Worm (Caenorhabditis elegans) whole organism, L3 larva: ENCODE results near the gene F15E6.6.

Experiments
- aly-2 ChIP-seq: fragments of 150-350 bp; optimal IDR thresholded peaks from 2 replicates; lab custom pipeline; 2014; ENCODE audit warnings: missing biosample characterization, missing genetic modification characterization
- ama-1 ChIP-seq: fragments of 150-350 bp; optimal IDR thresholded peaks from 2 replicates; lab custom pipeline; 2018
- ceh-16 ChIP-seq: sonication (generic microtip); optimal IDR thresholded peaks from 2 replicates; lab custom pipeline; 2017; ENCODE audit warnings: missing biosample characterization, missing genetic modification characterization
- ceh-28 ChIP-seq: fragments of 150-350 bp; optimal IDR thresholded peaks from 2 replicates; lab custom pipeline; 2014; ENCODE audit warnings: missing biosample characterization, missing genetic modification reagents, missing genetic modification characterization
- ceh-82 ChIP-seq: fragments of 150-350 bp; optimal IDR thresholded peaks from 2 replicates; lab custom pipeline; 2014; ENCODE audit warnings: missing biosample characterization, missing genetic modification characterization
- daf-12 ChIP-seq: fragments of 150-350 bp; optimal IDR thresholded peaks from 2 replicates; lab custom pipeline; 2014; ENCODE audit warnings: missing biosample characterization, missing genetic modification reagents, missing genetic modification characterization
- elt-1 ChIP-seq: fragments of 150-350 bp; optimal IDR thresholded peaks from 2 replicates; lab custom pipeline; 2014; ENCODE audit warnings: missing biosample characterization, missing genetic modification characterization
- elt-2 ChIP-seq: sonication (generic microtip); optimal IDR thresholded peaks from 2 replicates; lab custom pipeline; 2016; ENCODE audit warnings: missing genetic modification reagents, mild to moderate bottlenecking, missing genetic modification characterization, missing compliant biosample characterization
- elt-3 ChIP-seq, 3 experiments: fragments of 150-350 bp in 1 of 3; sonication (generic microtip) in 2 of 3; optimal IDR thresholded peaks; 2 replicates in 2 of 3; 4 replicates in 1 of 3; lab custom pipeline; 2014 to 2017; ENCODE audit warnings: missing biosample characterization in 3 of 3, missing genetic modification characterization in 3 of 3
- eor-1 ChIP-seq, 2 experiments: fragments of 150-350 bp; optimal IDR thresholded peaks; 2 replicates each; lab custom pipeline; 2014 to 2018; ENCODE audit warnings: missing biosample characterization in 2 of 2, missing genetic modification characterization in 2 of 2
- fkh-10 ChIP-seq: sonication (generic microtip); optimal IDR thresholded peaks from 2 replicates; lab custom pipeline; 2017; ENCODE audit warnings: missing biosample characterization, missing genetic modification reagents, missing genetic modification characterization
- fkh-2 ChIP-seq: fragments of 150-350 bp; optimal IDR thresholded peaks from 2 replicates; lab custom pipeline; 2014; ENCODE audit warnings: missing biosample characterization, missing genetic modification reagents, missing genetic modification characterization
- hmg-11 ChIP-seq: sonication (generic microtip); optimal IDR thresholded peaks from 2 replicates; lab custom pipeline; 2016; ENCODE audit warnings: missing genetic modification characterization, missing compliant biosample characterization
- jun-1 ChIP-seq: fragments of 150-350 bp; optimal IDR thresholded peaks from 2 replicates; lab custom pipeline; 2014; ENCODE audit warnings: missing biosample characterization, missing genetic modification reagents, missing genetic modification characterization
- lin-39 ChIP-seq: fragments of 150-350 bp; optimal IDR thresholded peaks from 2 replicates; lab custom pipeline; 2018; ENCODE audit warnings: missing biosample characterization, missing genetic modification reagents, missing genetic modification characterization
- lsy-12 ChIP-seq: sonication (generic microtip); optimal IDR thresholded peaks from 2 replicates; lab custom pipeline; 2016; ENCODE audit warnings: mild to moderate bottlenecking, missing genetic modification characterization, missing compliant biosample characterization
- mdl-1 ChIP-seq: fragments of 150-350 bp; optimal IDR thresholded peaks from 2 replicates; lab custom pipeline; 2014; ENCODE audit warnings: missing biosample characterization, missing genetic modification characterization
- nfya-1 ChIP-seq: sonication (generic microtip); optimal IDR thresholded peaks from 2 replicates; lab custom pipeline; 2017; ENCODE audit warnings: missing genetic modification characterization, mild to moderate bottlenecking, missing compliant biosample characterization, antibody characterized with exemption, moderate library complexity; ENCODE audit not compliant: insufficient read depth
- nhr-11 ChIP-seq: fragments of 150-350 bp; optimal IDR thresholded peaks from 2 replicates; lab custom pipeline; 2014; ENCODE audit warnings: missing biosample characterization, missing genetic modification characterization
- nhr-12 ChIP-seq: fragments of 150-350 bp; optimal IDR thresholded peaks from 2 replicates; lab custom pipeline; 2014; ENCODE audit warnings: missing biosample characterization, missing genetic modification characterization
- nhr-237 ChIP-seq: fragments of 150-350 bp; optimal IDR thresholded peaks from 2 replicates; lab custom pipeline; 2014; ENCODE audit warnings: missing biosample characterization, missing genetic modification characterization
- nhr-25 ChIP-seq: sonication (generic microtip); optimal IDR thresholded peaks from 2 replicates; lab custom pipeline; 2017; ENCODE audit warnings: missing biosample characterization, missing genetic modification characterization
- nhr-43 ChIP-seq: sonication (generic microtip); optimal IDR thresholded peaks from 2 replicates; lab custom pipeline; 2016; ENCODE audit warnings: mild to moderate bottlenecking, missing genetic modification characterization, missing compliant biosample characterization; ENCODE audit not compliant: poor library complexity, severe bottlenecking
- nhr-67 ChIP-seq: fragments of 150-350 bp; optimal IDR thresholded peaks from 2 replicates; lab custom pipeline; 2014; ENCODE audit warnings: missing biosample characterization, missing genetic modification characterization
- nhr-76 ChIP-seq: fragments of 150-350 bp; sonication (generic microtip); optimal IDR thresholded peaks from 5 replicates; lab custom pipeline; 2014; ENCODE audit warnings: missing biosample characterization, missing genetic modification characterization
- pqm-1 ChIP-seq: fragments of 150-350 bp; optimal IDR thresholded peaks from 2 replicates; lab custom pipeline; 2017; ENCODE audit warnings: missing biosample characterization, missing genetic modification characterization, inconsistent platforms
- sea-2 ChIP-seq: fragments of 150-350 bp; sonication (generic microtip); optimal IDR thresholded peaks from 4 replicates; lab custom pipeline; 2014; ENCODE audit warnings: missing biosample characterization, missing genetic modification reagents, missing genetic modification characterization
- skn-1 ChIP-seq: fragments of 150-350 bp; optimal IDR thresholded peaks from 2 replicates; lab custom pipeline; 2014; ENCODE audit warnings: missing biosample characterization, missing genetic modification characterization
- snpc-4 ChIP-seq: fragments of 150-350 bp; optimal IDR thresholded peaks from 2 replicates; lab custom pipeline; 2014; ENCODE audit warnings: missing biosample characterization, missing genetic modification characterization
- unc-39 ChIP-seq: sonication (generic microtip); optimal IDR thresholded peaks from 4 replicates; lab custom pipeline; 2017; ENCODE audit warnings: missing biosample characterization, missing genetic modification characterization
- unc-62 ChIP-seq: fragments of 150-350 bp; sonication (generic microtip); optimal IDR thresholded peaks from 4 replicates; lab custom pipeline; 2014; ENCODE audit warnings: missing biosample characterization, missing genetic modification reagents, missing genetic modification characterization
- zag-1 ChIP-seq: fragments of 150-350 bp; optimal IDR thresholded peaks from 2 replicates; lab custom pipeline; 2014; ENCODE audit warnings: missing biosample characterization, missing genetic modification characterization
- ztf-4 ChIP-seq: fragments of 150-350 bp; optimal IDR thresholded peaks from 2 replicates; lab custom pipeline; 2014; ENCODE audit warnings: missing biosample characterization, missing genetic modification characterization

Gene F15E6.6

DNA sequence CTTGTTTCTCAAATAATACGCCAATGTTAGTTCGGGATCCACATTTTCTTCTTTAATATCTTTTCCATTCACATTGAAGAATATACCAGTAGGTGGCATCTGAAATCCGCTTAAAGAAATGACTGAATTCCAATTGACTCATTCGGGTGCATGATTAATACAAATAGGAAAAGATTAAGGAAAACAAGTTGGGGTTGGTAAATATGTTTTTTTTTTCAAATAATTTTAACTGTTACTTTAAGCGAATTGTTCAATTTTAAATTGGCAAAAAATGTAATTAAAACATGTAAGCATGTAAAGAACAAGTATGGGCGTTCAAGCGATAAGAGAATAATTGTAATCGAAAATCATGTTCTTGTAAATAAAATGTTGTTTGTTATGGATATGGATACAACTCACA is at the start of gene F15E6.6:
Gene F15E6.6, minus strand, starts transcription at position 101 of the 400 bp plus-strand sequence.
- TF ChIP-seq elt-1 (tag; lab: Kevin White, UChicago): no peak
- no peak for TF ChIP-seq eor-1 (tag; optimal IDR thresholded peaks at IDR 0.05; lab: Kevin White, UChicago)
- no peak for TF ChIP-seq nhr-237 (tag; lab: Kevin White, UChicago)
- no peak for TF ChIP-seq fkh-2 (tag; lab: Kevin White, UChicago)
- no peak for TF ChIP-seq ztf-4 (tag; lab: Kevin White, UChicago)
- no peak for TF ChIP-seq nhr-12 (tag; lab: Kevin White, UChicago)
- TF ChIP-seq elt-2 (tag; lab: Kevin White, UChicago): no peak
- no peak for TF ChIP-seq elt-3 (tag; optimal IDR thresholded peaks at IDR 0.05; lab: Kevin White, UChicago)
- TF ChIP-seq nfya-1: no peak
- TF ChIP-seq unc-62: no peak

DNA sequence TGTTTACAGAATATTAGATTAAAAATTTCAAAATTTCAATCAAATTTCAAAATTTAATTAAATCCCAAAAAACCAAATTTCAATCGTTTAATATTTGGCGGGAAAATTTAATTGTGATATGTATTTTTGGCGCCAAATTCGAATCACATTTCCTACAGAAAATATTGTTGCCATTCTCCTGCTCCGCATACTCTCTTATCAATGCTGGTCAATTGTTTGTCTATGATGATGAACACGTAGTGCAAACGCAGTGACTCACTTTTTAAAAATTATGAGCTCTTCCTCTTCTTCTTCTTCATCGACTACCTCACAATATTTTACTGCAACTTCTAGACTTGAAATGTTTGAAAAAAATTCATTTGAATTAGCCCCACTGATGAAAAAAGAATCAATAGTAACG is 42.5 kb upstream of the F15E6.6 start, which contains the start of gene trpl-2:
Gene trpl-2, plus strand, starts transcription at position 210 of the 400 bp plus-strand sequence.
- TF ChIP-seq zag-1 (tag; lab: Kevin White, UChicago) (no peak), ceh-82 (no peak), aly-2 (tag; lab: Kevin White, UChicago) (no peak), mdl-1 (tag; lab: Kevin White, UChicago) (no peak), nhr-67 (tag; lab: Kevin White, UChicago) (no peak), elt-2 (tag; lab: Kevin White, UChicago) (peak; percentile 22), sea-2 (no peak), hmg-11 (no peak)

- TF ChIP-seq ceh-28 (tag; lab: Kevin White, UChicago): peak; percentile 92
- TF ChIP-seq ceh-82: no peak
- TF ChIP-seq fkh-2 (tag; lab: Kevin White, UChicago): no peak
- no peak for TF ChIP-seq ceh-16 (tag; lab: Kevin White, UChicago)
- no peak for TF ChIP-seq elt-1 (tag; lab: Kevin White, UChicago)
- no peak for TF ChIP-seq hmg-11
Observed at ce11 chrIV:4319473-4319872, 35.6 kb upstream of the F15E6.6 start.

DNA sequence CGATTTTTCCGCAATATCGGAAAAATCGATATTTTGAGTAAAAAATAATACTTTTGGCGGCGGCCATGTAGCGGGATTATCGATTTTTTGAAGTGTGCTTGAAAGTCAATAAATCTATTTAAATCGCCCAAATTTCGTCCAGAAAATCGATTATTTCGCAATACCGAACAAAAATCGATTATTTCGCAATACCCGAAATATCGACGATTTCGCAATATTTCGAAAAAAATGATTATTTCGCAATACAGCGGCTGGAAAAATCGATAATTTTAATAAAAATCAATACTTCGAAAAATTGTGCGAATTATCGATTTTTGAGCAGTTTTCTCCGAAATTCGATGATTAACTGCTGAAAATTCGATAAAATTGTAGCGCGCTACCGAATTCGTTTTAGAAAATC is 34.1 kb upstream of the F15E6.6 start:
- no peak for TF ChIP-seq daf-12 (tag; lab: Kevin White, UChicago)
- no peak for TF ChIP-seq nhr-76 (tag; lab: Kevin White, UChicago)
- TF ChIP-seq ceh-82: no peak
- TF ChIP-seq nhr-25 (tag; lab: Kevin White, UChicago): no peak

- TF ChIP-seq ceh-28 (tag; lab: Kevin White, UChicago) (peak; percentile 96), ama-1 (lab: Kevin White, UChicago) (no peak), nhr-12 (tag; lab: Kevin White, UChicago) (no peak)
Observed at ce11 chrIV:4317638-4318037, 33.7 kb upstream of the F15E6.6 start.

ce11 chrIV:4316813-4317408 is 33.0 kb upstream of the F15E6.6 start, which contains the start of gene Y24D9B.1:
Gene Y24D9B.1 (plus strand): TSS chrIV:4317358.
- TF ChIP-seq unc-39 (tag; lab: Kevin White, UChicago) (no peak), lsy-12 (no peak), fkh-2 (tag; lab: Kevin White, UChicago) (no peak), hmg-11 (no peak), fkh-10 (GFP tag; lab: Kevin White, UChicago) (no peak), mdl-1 (tag; lab: Kevin White, UChicago) (no peak), pqm-1 (tag; lab: Kevin White, UChicago) (no peak)
- TF ChIP-seq, all 47 proteins: peak for 0

DNA sequence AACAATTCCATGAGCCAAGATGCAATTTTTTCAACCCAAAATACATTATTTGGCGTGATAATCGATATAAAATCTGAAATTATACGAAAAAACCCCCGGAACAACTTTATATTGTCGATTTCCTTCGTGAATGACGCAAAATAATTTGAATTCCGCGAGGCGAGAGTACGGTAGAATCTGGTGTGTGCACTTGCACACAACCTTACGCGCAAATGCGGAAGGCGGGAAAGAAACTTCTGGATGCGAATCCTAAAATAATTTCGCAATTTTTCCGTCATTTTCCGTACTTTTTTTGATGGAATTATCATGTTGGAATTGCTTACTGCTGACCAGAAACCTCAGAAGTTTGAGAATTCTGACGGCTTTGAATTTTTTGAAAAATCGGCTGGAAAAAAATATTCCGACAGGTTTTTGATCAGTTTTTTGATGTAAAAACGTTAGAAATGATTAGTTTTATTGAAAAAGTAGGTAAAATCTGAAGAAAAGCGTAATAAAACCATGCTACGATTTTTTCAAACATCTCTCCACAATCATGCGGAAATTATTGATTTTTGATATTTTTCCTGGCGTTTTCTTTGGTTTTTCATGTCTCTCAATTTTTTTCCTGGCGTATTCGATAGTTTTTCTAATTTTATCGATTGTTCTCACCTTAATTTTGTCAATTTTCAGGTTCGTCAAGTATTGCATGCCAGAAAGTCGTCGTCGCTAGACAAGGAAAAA is 23.5 kb upstream of the F15E6.6 start, which contains the start of gene set-9:
Gene set-9, plus strand, starts transcription at position 670 of the 720 bp plus-strand sequence.
- TF ChIP-seq snpc-4 (tag; lab: Kevin White, UChicago) (no peak), nhr-11 (tag; lab: Kevin White, UChicago) (no peak), lin-39 (tag; lab: Kevin White, UChicago) (no peak), nfya-1 (no peak), nhr-43 (no peak), jun-1 (tag; lab: Kevin White, UChicago) (no peak), mdl-1 (tag; lab: Kevin White, UChicago) (no peak), unc-62 (no peak), skn-1 (tag; lab: Kevin White, UChicago) (no peak)
